Worm (Caenorhabditis elegans): Measurements from ENCODE around the gene sdz-37.

Gene sdz-37

ce11 chrII:10449707-10450106, 15.0 kb upstream of the sdz-37 start, which contains the start of gene lin-56:
TSS of gene lin-56 (plus strand) at chrII:10450007.
- TF ChIP-seq dao-5 (tag; optimal IDR thresholded peaks at IDR 0.05) (no peak), W03F9.2 (tag; optimal IDR thresholded peaks at IDR 0.05) (no peak), him-1 (tag; optimal IDR thresholded peaks at IDR 0.05) (no peak)

DNA sequence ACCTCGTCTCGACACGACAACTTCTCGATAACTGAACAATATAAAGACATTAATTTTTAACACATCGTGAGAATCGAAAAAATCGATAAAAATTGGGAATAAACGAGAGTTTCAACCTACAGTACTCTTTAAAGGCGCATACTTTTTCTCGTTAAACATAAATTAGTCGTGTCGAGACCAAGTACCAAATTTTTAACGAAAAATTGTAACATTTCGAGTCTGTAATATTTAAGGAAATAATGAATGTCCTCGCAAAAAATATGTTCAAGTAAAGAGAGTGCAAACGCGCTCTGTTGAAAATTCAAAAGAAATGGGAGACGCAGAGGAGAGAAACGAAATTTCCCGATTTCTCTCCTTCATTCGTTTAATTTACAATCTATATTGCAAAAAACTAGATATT, 14.3 kb upstream of the sdz-37 start:
- no peak for TF ChIP-seq dao-5 (tag; optimal IDR thresholded peaks at IDR 0.05)
- no peak for TF ChIP-seq W03F9.2 (tag; optimal IDR thresholded peaks at IDR 0.05)
- no peak for TF ChIP-seq him-1 (tag; optimal IDR thresholded peaks at IDR 0.05)

DNA sequence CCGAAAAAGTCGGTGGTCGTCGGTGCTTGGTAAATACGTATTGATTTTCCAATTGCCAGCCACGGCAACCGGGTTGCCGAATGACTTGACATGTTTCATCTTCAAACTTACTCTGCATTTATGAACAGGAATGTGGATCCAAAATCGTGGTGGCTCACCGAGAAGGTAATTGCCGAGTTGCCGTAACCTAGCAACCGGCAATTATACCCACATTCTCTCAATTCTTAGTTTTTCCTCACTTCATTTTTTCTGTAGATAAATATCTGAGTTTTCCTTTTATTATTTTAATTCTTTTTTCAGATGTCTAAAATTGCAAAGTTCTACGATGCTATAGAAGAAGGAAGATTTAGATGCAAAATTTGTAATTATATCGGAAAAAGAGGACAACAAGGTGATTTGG, 12.1 kb upstream of the sdz-37 start, which contains the start of gene ZK673.4:
ZK673.4 (plus strand) TSS at position 301 of the 400 bp plus-strand sequence.
- TF ChIP-seq him-1 (tag; optimal IDR thresholded peaks at IDR 0.05) (no peak), dao-5 (tag; optimal IDR thresholded peaks at IDR 0.05) (no peak), W03F9.2 (tag; optimal IDR thresholded peaks at IDR 0.05) (no peak)

DNA sequence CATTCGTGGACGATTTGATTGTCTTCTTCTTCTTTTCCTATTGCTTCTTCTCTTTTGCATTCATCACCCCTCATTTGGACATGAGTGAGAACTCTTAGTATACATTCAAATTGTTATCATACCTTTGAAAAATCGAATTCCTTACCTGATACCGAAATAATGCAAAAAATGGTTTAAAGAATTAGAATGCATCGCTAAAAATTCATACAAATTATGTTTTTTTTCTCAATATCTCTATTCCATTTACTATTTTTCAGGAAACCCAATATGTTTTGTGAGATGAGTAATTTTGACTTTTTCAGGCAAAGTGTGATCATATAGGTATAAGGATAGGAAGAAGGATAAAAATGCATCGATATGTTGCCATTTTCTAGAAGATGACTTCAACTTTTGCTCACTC, 7.7 kb upstream of the sdz-37 start, which contains the start of gene ZK673.11:
ZK673.11 (plus strand) TSS at position 301 of the 400 bp plus-strand sequence.
- TF ChIP-seq him-1 (tag; optimal IDR thresholded peaks at IDR 0.05) (no peak), W03F9.2 (tag; optimal IDR thresholded peaks at IDR 0.05) (no peak), dao-5 (tag; optimal IDR thresholded peaks at IDR 0.05) (no peak)

- no peak for TF ChIP-seq him-1 (tag; optimal IDR thresholded peaks at IDR 0.05)
- no peak for TF ChIP-seq W03F9.2 (tag; optimal IDR thresholded peaks at IDR 0.05)
- TF ChIP-seq dao-5 (tag; optimal IDR thresholded peaks at IDR 0.05), result no peak
Measured at ce11 chrII:10461207-10461606, 3.5 kb upstream of the sdz-37 start, which contains the start of gene ZK673.5. TSS of gene ZK673.5 (plus strand) at chrII:10461507.

DNA sequence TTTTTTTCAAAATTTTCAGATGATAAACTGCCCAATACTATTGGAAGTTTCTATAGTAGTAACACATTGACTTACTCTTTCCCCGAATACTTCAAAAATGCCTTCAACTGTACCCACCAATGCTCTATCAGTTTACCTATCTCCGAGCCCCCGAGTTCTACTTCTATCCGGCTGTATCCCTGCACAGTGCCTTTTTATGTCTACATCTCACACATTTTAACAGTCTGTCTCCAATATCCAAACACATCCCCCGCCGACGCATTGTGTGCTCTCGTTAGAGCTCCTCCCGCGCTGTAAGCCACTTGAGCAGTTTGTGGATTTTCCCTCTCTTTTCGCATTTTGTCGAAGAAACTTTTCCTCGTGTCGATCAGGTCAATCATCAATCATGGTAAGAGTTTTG, 1.9 kb downstream of the sdz-37 start, which contains the start of gene tnc-2:
tnc-2 (plus strand) TSS at position 301 of the 400 bp plus-strand sequence.
- no peak for TF ChIP-seq him-1 (tag; optimal IDR thresholded peaks at IDR 0.05)
- TF ChIP-seq W03F9.2 (tag; optimal IDR thresholded peaks at IDR 0.05), result no peak
- no peak for TF ChIP-seq dao-5 (tag; optimal IDR thresholded peaks at IDR 0.05)

DNA sequence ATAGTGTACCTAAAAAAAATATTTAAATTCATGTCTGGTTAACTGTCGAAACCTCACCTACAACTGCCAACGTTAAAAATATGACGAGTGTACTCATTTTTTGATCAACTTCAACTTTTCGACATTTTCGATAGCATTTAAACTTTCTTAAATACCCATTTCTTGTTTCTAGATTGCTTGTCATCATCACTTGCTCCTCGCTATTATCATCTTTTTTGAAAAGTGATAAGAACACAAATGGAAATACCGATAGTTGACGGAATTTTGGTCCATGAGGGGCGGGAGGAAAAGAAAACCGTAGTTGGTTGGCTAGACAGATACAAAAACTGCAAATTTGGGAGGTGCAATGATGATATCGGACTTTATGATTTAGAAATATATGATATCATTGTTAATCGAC, 5.5 kb downstream of the sdz-37 start, which contains the start of gene clec-143:
clec-143 (minus strand) TSS at position 139 of the 400 bp plus-strand sequence.
- TF ChIP-seq dao-5 (tag; optimal IDR thresholded peaks at IDR 0.05) (no peak), W03F9.2 (tag; optimal IDR thresholded peaks at IDR 0.05) (no peak), him-1 (tag; optimal IDR thresholded peaks at IDR 0.05) (no peak)

DNA sequence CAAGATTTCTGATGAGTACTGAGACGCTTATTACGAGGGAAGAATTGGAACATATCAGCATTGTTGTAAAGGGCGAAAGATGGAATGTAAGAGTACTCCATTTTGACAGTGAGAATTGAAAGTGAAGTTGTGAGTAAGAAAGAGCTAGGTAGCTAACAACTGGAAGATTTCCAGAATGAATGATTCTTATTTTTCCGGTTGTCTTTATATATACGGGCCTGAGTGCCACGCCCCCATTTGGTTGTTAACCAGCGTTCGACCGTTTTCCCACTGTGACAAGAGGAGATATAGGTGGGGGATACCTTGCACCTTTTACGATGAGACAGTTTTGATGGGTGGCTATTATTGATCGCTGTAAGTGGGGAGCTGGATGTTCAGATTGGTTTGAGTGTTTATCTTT, 6.6 kb downstream of the sdz-37 start, which contains the start of gene ZK666.1:
ZK666.1 (minus strand) TSS at position 101 of the 400 bp plus-strand sequence.
- TF ChIP-seq W03F9.2 (tag; optimal IDR thresholded peaks at IDR 0.05) (no peak), him-1 (tag; optimal IDR thresholded peaks at IDR 0.05) (no peak), dao-5 (tag; optimal IDR thresholded peaks at IDR 0.05) (no peak)

DNA sequence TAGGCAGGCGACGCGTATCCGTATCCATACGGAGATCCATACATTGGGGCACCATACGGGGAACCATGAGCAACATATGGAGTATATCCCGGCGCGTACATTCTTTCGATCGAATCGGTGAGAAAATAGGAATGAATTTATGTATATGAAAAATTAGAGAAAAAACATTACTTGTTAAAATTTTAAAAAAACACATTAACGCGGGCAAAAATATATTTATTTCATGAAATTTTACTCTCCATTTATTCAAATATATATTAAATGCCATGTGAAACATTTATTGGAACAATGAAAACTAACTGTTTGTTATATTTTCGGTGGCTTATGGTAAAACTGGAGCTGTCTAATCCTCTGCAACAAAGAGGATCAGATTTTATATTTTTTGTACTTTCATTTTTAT, 7.1 kb downstream of the sdz-37 start, which contains the start of gene ZK666.2:
ZK666.2 (minus strand) TSS at position 101 of the 400 bp plus-strand sequence.
- TF ChIP-seq him-1 (tag; optimal IDR thresholded peaks at IDR 0.05), result no peak
- no peak for TF ChIP-seq dao-5 (tag; optimal IDR thresholded peaks at IDR 0.05)
- no peak for TF ChIP-seq W03F9.2 (tag; optimal IDR thresholded peaks at IDR 0.05)

- TF ChIP-seq W03F9.2 (tag; optimal IDR thresholded peaks at IDR 0.05), result no peak
- TF ChIP-seq him-1 (tag; optimal IDR thresholded peaks at IDR 0.05), result no peak
- TF ChIP-seq dao-5 (tag; optimal IDR thresholded peaks at IDR 0.05), result no peak
Measured at ce11 chrII:10476039-10476438, 11.4 kb downstream of the sdz-37 start, which contains the start of gene clec-58. TSS of gene clec-58 (minus strand) at chrII:10476139.

DNA sequence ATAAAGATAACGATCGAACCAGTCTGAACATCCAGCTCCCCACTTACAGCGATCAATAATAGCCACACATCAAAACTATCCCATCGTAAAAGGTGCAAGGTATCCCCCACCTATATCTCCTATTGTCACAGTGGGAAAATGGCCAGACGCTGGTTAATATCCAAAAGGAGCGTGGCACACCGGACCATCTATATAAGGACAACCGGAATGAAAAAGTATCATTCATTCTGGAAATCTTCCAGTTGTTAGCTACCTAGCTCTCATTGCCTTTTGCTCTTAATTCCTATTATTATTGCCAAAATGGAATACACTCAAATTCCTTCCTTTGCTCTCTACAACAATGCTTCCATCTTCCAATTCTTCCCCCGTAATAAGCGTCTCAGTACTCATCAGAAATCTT, 12.3 kb downstream of the sdz-37 start, which contains the start of gene ZK666.4:
ZK666.4 (plus strand) TSS at position 301 of the 400 bp plus-strand sequence.
- TF ChIP-seq W03F9.2 (tag; optimal IDR thresholded peaks at IDR 0.05), result no peak
- no peak for TF ChIP-seq dao-5 (tag; optimal IDR thresholded peaks at IDR 0.05)
- TF ChIP-seq him-1 (tag; optimal IDR thresholded peaks at IDR 0.05), result no peak

DNA sequence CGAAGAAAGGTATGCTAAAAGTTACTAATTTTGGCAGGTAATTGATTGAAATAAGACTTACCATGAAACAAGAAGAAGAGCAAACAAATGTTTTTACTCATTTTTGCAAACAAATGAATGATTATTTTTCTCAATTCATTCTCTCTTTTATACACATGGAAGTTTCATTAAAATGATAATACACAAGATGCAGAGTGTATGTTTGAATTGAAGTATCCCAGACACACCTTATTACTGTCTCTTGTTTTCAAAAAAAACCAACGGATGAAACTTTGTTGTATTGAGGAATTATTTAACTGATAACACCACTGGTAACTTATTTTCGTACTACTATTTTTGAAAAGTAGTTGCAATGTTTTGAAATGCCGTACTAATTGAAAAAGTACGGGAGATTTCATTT, 14.7 kb downstream of the sdz-37 start, which contains the start of gene clec-59:
clec-59 (minus strand) TSS at position 101 of the 400 bp plus-strand sequence.
- TF ChIP-seq dao-5 (tag; optimal IDR thresholded peaks at IDR 0.05) (no peak), W03F9.2 (tag; optimal IDR thresholded peaks at IDR 0.05) (no peak), him-1 (tag; optimal IDR thresholded peaks at IDR 0.05) (no peak)

ce11 chrII:10480043-10480442, 15.4 kb downstream of the sdz-37 start:
- TF ChIP-seq dao-5 (tag; optimal IDR thresholded peaks at IDR 0.05) (no peak), him-1 (tag; optimal IDR thresholded peaks at IDR 0.05) (no peak), W03F9.2 (tag; optimal IDR thresholded peaks at IDR 0.05) (no peak)

DNA sequence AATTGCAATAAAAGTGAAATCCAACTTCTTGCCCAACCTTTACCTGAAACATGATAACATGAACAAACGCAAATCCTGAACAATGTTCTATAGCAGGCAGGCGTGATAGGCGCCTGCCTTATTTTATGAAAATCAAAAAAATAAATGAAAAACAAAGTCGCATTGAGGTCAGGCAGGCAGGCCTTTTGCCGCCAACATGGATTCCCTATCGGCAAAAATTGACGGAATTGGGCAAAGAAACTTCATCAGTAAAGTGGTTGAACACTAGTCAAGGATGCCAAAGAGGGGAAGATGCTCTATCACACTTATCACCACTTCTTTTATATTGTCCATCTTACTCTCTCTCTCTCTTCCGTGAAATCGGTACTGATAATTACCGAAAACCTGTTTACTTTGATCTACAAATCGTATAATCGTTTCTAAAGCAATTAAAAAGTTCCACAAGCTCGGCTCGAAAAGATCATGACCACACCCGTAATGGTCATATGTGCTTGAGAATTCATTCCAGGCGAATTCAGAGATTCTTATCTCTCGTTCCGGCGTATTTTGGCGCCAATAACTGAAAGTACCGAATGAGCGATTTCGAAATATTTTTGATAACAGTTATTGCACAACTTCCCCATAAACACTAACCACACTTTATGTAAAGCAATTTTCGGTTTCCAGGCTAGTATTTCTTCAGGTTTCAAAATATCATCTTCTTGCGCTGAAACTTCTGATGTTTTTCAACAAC, 17.3 kb downstream of the sdz-37 start, which contains the start of the genes clec-60 and ZK666.11:
clec-60 (minus strand) TSS at position 51 of the 733 bp plus-strand sequence.
ZK666.11 (plus strand) TSS at position 699 of the 733 bp plus-strand sequence.
- no peak for TF ChIP-seq him-1 (tag; optimal IDR thresholded peaks at IDR 0.05)
- no peak for TF ChIP-seq dao-5 (tag; optimal IDR thresholded peaks at IDR 0.05)
- TF ChIP-seq W03F9.2 (tag; optimal IDR thresholded peaks at IDR 0.05), result no peak
